Fruit fly (Drosophila melanogaster) whole organism, embryonic: ENCODE data around the gene CG17154.

Experiments
- ATbp ChIP-seq: fragments of 200-800 bp; sonication (Bioruptor generic); optimal IDR thresholded peaks from 2 replicates; lab custom pipeline; 2017; ENCODE audit warnings: missing biosample characterization, mild to moderate bottlenecking, missing genetic modification characterization, missing genetic modification reagents
- B-H2 ChIP-seq: fragments of 200-800 bp; sonication (Bioruptor generic); optimal IDR thresholded peaks from 2 replicates; lab custom pipeline; 2018; ENCODE audit warnings: missing biosample characterization, mild to moderate bottlenecking, missing genetic modification characterization
- CG11560 ChIP-seq: fragments of 200-800 bp; sonication (Bioruptor generic); IDR thresholded peaks from 3 replicates; pipeline ENCODE4 v1.3.6; 2022; ENCODE audit warnings: missing biosample characterization, missing genetic modification characterization
- CG11723 ChIP-seq: fragments of 200-800 bp; sonication (Bioruptor generic); optimal IDR thresholded peaks from 2 replicates; lab custom pipeline; 2017; ENCODE audit warnings: missing biosample characterization, mild to moderate bottlenecking, missing genetic modification characterization
- CG12155 ChIP-seq: fragments of 200-800 bp; sonication (Bioruptor generic); optimal IDR thresholded peaks from 3 replicates; lab custom pipeline; 2016; ENCODE audit warnings: missing biosample characterization, missing genetic modification characterization
- CG12219 ChIP-seq: fragments of 200-800 bp; sonication (Bioruptor generic); optimal IDR thresholded peaks from 3 replicates; lab custom pipeline; 2018; ENCODE audit warnings: missing biosample characterization, mild to moderate bottlenecking, missing genetic modification characterization
- CG14860 ChIP-seq: fragments of 200-800 bp; sonication (Bioruptor generic); IDR thresholded peaks from 3 replicates; pipeline ENCODE4 v1.3.6; 2022; ENCODE audit warnings: missing biosample characterization, missing genetic modification characterization; ENCODE audit not compliant: partially characterized antibody
- CG15601 ChIP-seq: fragments of 200-800 bp; sonication (Bioruptor generic); optimal IDR thresholded peaks from 3 replicates; lab custom pipeline; 2019; ENCODE audit warnings: missing biosample characterization, mild to moderate bottlenecking, missing genetic modification characterization, moderate library complexity
- CG1647 ChIP-seq: fragments of 200-800 bp; sonication (Bioruptor generic); optimal IDR thresholded peaks from 3 replicates; lab custom pipeline; 2016; ENCODE audit warnings: missing biosample characterization, missing genetic modification characterization
- CG16863 ChIP-seq: fragments of 200-800 bp; sonication (Bioruptor generic); optimal IDR thresholded peaks from 3 replicates; lab custom pipeline; 2016; ENCODE audit warnings: missing biosample characterization, missing genetic modification characterization
- CG17328 ChIP-seq: fragments of 200-800 bp; sonication (Bioruptor generic); IDR thresholded peaks from 2 replicates; pipeline ENCODE4 v1.3.6; 2022; ENCODE audit warnings: missing biosample characterization, missing genetic modification characterization
- CG17802 ChIP-seq: fragments of 200-800 bp; sonication (Bioruptor generic); optimal IDR thresholded peaks from 2 replicates; lab custom pipeline; 2018; ENCODE audit warnings: missing biosample characterization, mild to moderate bottlenecking, missing genetic modification characterization, moderate library complexity
- CG18011 ChIP-seq: fragments of 200-800 bp; sonication (Bioruptor generic); optimal IDR thresholded peaks from 2 replicates; lab custom pipeline; 2017; ENCODE audit warnings: missing biosample characterization, missing genetic modification characterization, mild to moderate bottlenecking, moderate library complexity, missing genotype
- CG1832 ChIP-seq: fragments of 200-800 bp; sonication (Bioruptor generic); optimal IDR thresholded peaks from 2 replicates; lab custom pipeline; 2017; ENCODE audit warnings: missing biosample characterization, mild to moderate bottlenecking, missing genetic modification characterization, inconsistent platforms
- CG18764 ChIP-seq: fragments of 200-800 bp; sonication (Bioruptor generic); optimal IDR thresholded peaks from 3 replicates; lab custom pipeline; 2016; ENCODE audit warnings: missing biosample characterization, missing genetic modification characterization
- CG2875 ChIP-seq: fragments of 200-800 bp; sonication (Bioruptor generic); optimal IDR thresholded peaks from 2 replicates; lab custom pipeline; 2017; ENCODE audit warnings: missing biosample characterization, mild to moderate bottlenecking, missing genetic modification characterization, missing genetic modification reagents
- CG3163 ChIP-seq: fragments of 200-800 bp; sonication (Bioruptor generic); optimal IDR thresholded peaks from 3 replicates; lab custom pipeline; 2016; ENCODE audit warnings: missing biosample characterization, missing genetic modification characterization
- CG3281 ChIP-seq: fragments of 200-800 bp; sonication (Bioruptor generic); optimal IDR thresholded peaks from 3 replicates; lab custom pipeline; 2017; ENCODE audit warnings: missing biosample characterization, mild to moderate bottlenecking, missing genetic modification characterization
- CG3838 ChIP-seq: fragments of 200-800 bp; sonication (Bioruptor generic); optimal IDR thresholded peaks from 3 replicates; lab custom pipeline; 2016; ENCODE audit warnings: missing biosample characterization, missing genetic modification characterization
- CG5180 ChIP-seq: fragments of 200-800 bp; sonication (Bioruptor generic); optimal IDR thresholded peaks from 3 replicates; lab custom pipeline; 2017; ENCODE audit warnings: missing biosample characterization, missing genetic modification characterization, mild to moderate bottlenecking, moderate library complexity, missing genetic modification reagents
- CG6791 ChIP-seq: fragments of 200-800 bp; sonication (Bioruptor generic); IDR thresholded peaks from 3 replicates; pipeline ENCODE4 v1.3.6; 2022; ENCODE audit warnings: missing biosample characterization, missing genetic modification characterization; ENCODE audit not compliant: partially characterized antibody
- CG7271 ChIP-seq: fragments of 200-800 bp; sonication (Bioruptor generic); optimal IDR thresholded peaks from 2 replicates; lab custom pipeline; 2018; ENCODE audit warnings: missing biosample characterization, mild to moderate bottlenecking, missing genetic modification characterization, moderate library complexity
- CG8478 ChIP-seq: fragments of >200 bp; optimal IDR thresholded peaks from 2 replicates; lab custom pipeline; 2018
- CG9609 ChIP-seq: fragments of 200-800 bp; sonication (Bioruptor generic); optimal IDR thresholded peaks from 3 replicates; lab custom pipeline; 2016; ENCODE audit warnings: missing biosample characterization, missing genetic modification characterization
- CTCF ChIP-seq: fragments of 200-800 bp; sonication (Bioruptor generic); optimal IDR thresholded peaks from 2 replicates; lab custom pipeline; 2017; ENCODE audit warnings: missing biosample characterization, mild to moderate bottlenecking, missing genetic modification characterization, moderate library complexity
- CoRest ChIP-seq: fragments of 200-800 bp; sonication (Bioruptor generic); optimal IDR thresholded peaks from 3 replicates; lab custom pipeline; 2018; ENCODE audit warnings: missing biosample characterization, mild to moderate bottlenecking, missing genetic modification characterization, moderate library complexity
- D19B ChIP-seq: fragments of 200-800 bp; sonication (Bioruptor generic); optimal IDR thresholded peaks from 2 replicates; lab custom pipeline; 2017; ENCODE audit warnings: missing biosample characterization, mild to moderate bottlenecking, missing genetic modification characterization
- Dip2 ChIP-seq: fragments of 200-800 bp; sonication (Bioruptor generic); IDR thresholded peaks from 2 replicates; pipeline ENCODE4 v1.3.6; 2022; ENCODE audit warnings: missing biosample characterization, missing genetic modification characterization
- Eip74EF ChIP-seq, 2 experiments: fragments of 200-800 bp in 1 of 2; fragments of >200 bp in 1 of 2; sonication (Bioruptor generic) in 1 of 2; optimal IDR thresholded peaks; 2 replicates each; lab custom pipeline; 2017 to 2019; ENCODE audit warnings: missing biosample characterization in 2 of 2, missing genetic modification characterization in 2 of 2, mild to moderate bottlenecking in 1 of 2, moderate library complexity in 1 of 2
- Gug ChIP-seq: fragments of 200-800 bp; sonication (Bioruptor generic); IDR thresholded peaks from 4 replicates; pipeline ENCODE4 v1.3.6; 2022; ENCODE audit warnings: missing biosample characterization, missing genetic modification characterization
- HHEX ChIP-seq: fragments of 200-800 bp; sonication (Bioruptor generic); optimal IDR thresholded peaks from 3 replicates; lab custom pipeline; 2017; ENCODE audit warnings: missing biosample characterization, mild to moderate bottlenecking, missing genetic modification characterization, missing genetic modification reagents
- Hr51 ChIP-seq, 2 experiments: fragments of 200-800 bp; sonication (Bioruptor generic); optimal IDR thresholded peaks; 2 replicates in 1 of 2; 3 replicates in 1 of 2; lab custom pipeline; 2016 to 2018; ENCODE audit warnings: missing biosample characterization in 2 of 2, missing genetic modification characterization in 2 of 2, mild to moderate bottlenecking in 1 of 2, moderate library complexity in 1 of 2
- Hsf ChIP-seq: fragments of 200-800 bp; sonication (Bioruptor generic); optimal IDR thresholded peaks from 3 replicates; lab custom pipeline; 2016; ENCODE audit warnings: missing biosample characterization, missing genetic modification characterization
- MESR4 ChIP-seq: fragments of 200-800 bp; sonication (Bioruptor generic); optimal IDR thresholded peaks from 2 replicates; lab custom pipeline; 2018; ENCODE audit warnings: missing biosample characterization, mild to moderate bottlenecking, missing genetic modification characterization, moderate library complexity
- Meics ChIP-seq: fragments of 200-800 bp; sonication (Bioruptor generic); optimal IDR thresholded peaks from 2 replicates; lab custom pipeline; 2017; ENCODE audit warnings: missing biosample characterization, mild to moderate bottlenecking, missing genetic modification characterization
- NK7.1 ChIP-seq: fragments of 200-800 bp; sonication (Bioruptor generic); optimal IDR thresholded peaks from 3 replicates; lab custom pipeline; 2016; ENCODE audit warnings: missing biosample characterization, missing genetic modification characterization
- cg ChIP-seq: fragments of 200-800 bp; sonication (Bioruptor generic); optimal IDR thresholded peaks from 3 replicates; lab custom pipeline; 2019; ENCODE audit warnings: missing biosample characterization, mild to moderate bottlenecking, missing genetic modification characterization, moderate library complexity
- chn ChIP-seq: fragments of 200-800 bp; sonication (Bioruptor generic); optimal IDR thresholded peaks from 2 replicates; lab custom pipeline; 2016; ENCODE audit warnings: missing biosample characterization, missing genetic modification characterization
- corto ChIP-seq: fragments of 200-800 bp; sonication (Bioruptor generic); optimal IDR thresholded peaks from 2 replicates; lab custom pipeline; 2016; ENCODE audit warnings: missing biosample characterization, mild to moderate bottlenecking, missing genetic modification characterization, moderate library complexity
- her ChIP-seq: fragments of 200-800 bp; sonication (Bioruptor generic); optimal IDR thresholded peaks from 2 replicates; lab custom pipeline; 2016; ENCODE audit warnings: missing biosample characterization, missing genetic modification characterization
- ken ChIP-seq: fragments of 200-800 bp; sonication (Bioruptor generic); IDR thresholded peaks from 3 replicates; pipeline ENCODE4 v1.3.6; 2022; ENCODE audit warnings: missing biosample characterization, missing genetic modification characterization
- klu ChIP-seq: fragments of 200-800 bp; sonication (Bioruptor generic); IDR thresholded peaks from 2 replicates; pipeline ENCODE4 v1.3.6; 2022; ENCODE audit warnings: missing biosample characterization, missing genetic modification characterization
- lola ChIP-seq, 3 experiments: fragments of >200 bp in 2 of 3; fragments of 200-800 bp in 1 of 3; sonication (Bioruptor generic) in 1 of 3; optimal IDR thresholded peaks; 2 replicates each; lab custom pipeline; 2017 to 2019; ENCODE audit warnings: missing biosample characterization in 3 of 3, missing genetic modification characterization in 3 of 3, mild to moderate bottlenecking in 1 of 3, moderate library complexity in 1 of 3
- nerfin-2 ChIP-seq: fragments of 200-800 bp; sonication (Bioruptor generic); IDR thresholded peaks from 2 replicates; pipeline ENCODE4 v1.3.6; 2022; ENCODE audit warnings: missing biosample characterization, missing genetic modification characterization; ENCODE audit not compliant: partially characterized antibody
- nmo ChIP-seq: fragments of 200-800 bp; sonication (Bioruptor generic); optimal IDR thresholded peaks from 2 replicates; lab custom pipeline; 2018; ENCODE audit warnings: missing biosample characterization, mild to moderate bottlenecking, missing genetic modification characterization, moderate library complexity
- pita ChIP-seq: fragments of 200-800 bp; sonication (Bioruptor generic); optimal IDR thresholded peaks from 2 replicates; lab custom pipeline; 2017; ENCODE audit warnings: missing biosample characterization, mild to moderate bottlenecking, missing genetic modification characterization
- ranshi ChIP-seq: fragments of 200-800 bp; sonication (Bioruptor generic); IDR thresholded peaks from 2 replicates; pipeline ENCODE4 v1.3.6; 2022; ENCODE audit warnings: missing biosample characterization, missing genetic modification characterization
- sens-2 ChIP-seq: fragments of 200-800 bp; sonication (Bioruptor generic); IDR thresholded peaks from 2 replicates; pipeline ENCODE4 v1.3.6; 2022; ENCODE audit warnings: missing biosample characterization, missing genetic modification characterization
- ttk ChIP-seq: fragments of 200-800 bp; sonication (Bioruptor generic); IDR thresholded peaks from 2 replicates; pipeline ENCODE4 v2.1.2; 2022; ENCODE audit warnings: missing biosample characterization, missing genetic modification characterization

CG17154 gene

DNA sequence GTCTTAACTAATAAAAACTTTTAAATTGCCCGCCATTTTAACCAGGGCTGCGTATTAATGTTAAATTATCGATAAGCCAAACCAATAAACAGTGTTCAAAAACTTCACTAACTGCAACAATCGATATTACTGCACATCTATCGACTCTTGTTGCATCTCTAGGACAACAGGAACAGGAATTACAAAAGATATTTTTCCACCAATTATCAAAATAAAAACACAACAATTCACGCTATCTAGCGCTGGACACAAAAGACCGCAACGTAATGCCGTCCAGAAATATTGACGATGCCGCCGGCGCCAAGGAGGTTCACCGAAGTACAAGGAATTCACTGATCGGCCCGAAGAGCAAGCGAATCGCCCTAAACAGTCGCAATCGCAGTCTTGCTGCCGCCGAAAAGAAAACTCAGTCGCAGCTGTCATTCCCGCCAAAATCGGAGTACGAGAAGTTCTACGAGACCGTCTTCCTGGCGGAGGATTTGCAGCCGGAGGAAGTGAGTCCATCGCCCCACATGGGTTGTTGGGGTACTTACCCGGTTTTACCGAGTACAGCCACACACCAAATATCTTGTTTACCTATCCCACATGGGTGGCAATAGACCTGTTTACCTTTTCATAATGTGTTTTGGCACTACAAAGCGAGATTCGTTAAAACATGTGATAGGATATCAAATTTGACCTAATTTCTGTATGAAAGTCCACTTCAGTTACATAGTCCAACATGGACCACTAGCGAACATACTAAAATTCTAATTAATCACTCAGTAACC, 27.7 kb downstream of the CG17154 start, which contains the start of gene vers (continued):
- TF ChIP-seq CG5180 (GFP tag; lab: Kevin White, UChicago) = no peak
- no peak for TF ChIP-seq CG11723 (GFP tag; lab: Kevin White, UChicago)
- TF ChIP-seq Hr51 (GFP tag; optimal IDR thresholded peaks at IDR 0.05; lab: Kevin White, UChicago) = no peak
- no peak for TF ChIP-seq Meics
- TF ChIP-seq CG8478 (lab: Kevin White, UChicago) = no peak
- no peak for TF ChIP-seq CG15601 (tag; lab: Kevin White, UChicago)
- TF ChIP-seq MESR4 = peak; percentile 67
- no peak for TF ChIP-seq NK7.1
- TF ChIP-seq CG12155 (GFP tag; lab: Kevin White, UChicago) = no peak
- TF ChIP-seq B-H2 (GFP tag; lab: Kevin White, UChicago) = peak; percentile 43
- TF ChIP-seq CG17802 (tag; lab: Kevin White, UChicago) = no peak
- TF ChIP-seq CG11560 (tag; lab: Robert Waterston, UW) = no peak
- no peak for TF ChIP-seq CG7271 (tag; lab: Kevin White, UChicago)
- TF ChIP-seq pita (GFP tag; lab: Kevin White, UChicago) = no peak
- no peak for TF ChIP-seq CG3163
- TF ChIP-seq Hsf (GFP tag; lab: Kevin White, UChicago) = no peak
- TF ChIP-seq Gug (GFP tag; lab: Robert Waterston, UW) = no peak
- TF ChIP-seq CG1832 (GFP tag; lab: Kevin White, UChicago) = no peak
- TF ChIP-seq corto (GFP tag; lab: Kevin White, UChicago) = no peak
- TF ChIP-seq CG1647 (GFP tag; lab: Kevin White, UChicago) = no peak
- TF ChIP-seq CG18011 = no peak
- no peak for TF ChIP-seq Eip74EF (GFP tag; optimal IDR thresholded peaks at IDR 0.05; lab: Kevin White, UChicago)
- TF ChIP-seq ken (GFP tag; lab: Robert Waterston, UW) = no peak
- TF ChIP-seq klu = no peak
- peak; percentile 86 for TF ChIP-seq CG14860
- peak; percentile 94 for TF ChIP-seq CG6791 (GFP tag; lab: Robert Waterston, UW)
- no peak for TF ChIP-seq lola (GFP tag; optimal IDR thresholded peaks at IDR 0.05; lab: Kevin White, UChicago)
- TF ChIP-seq ranshi (GFP tag; lab: Robert Waterston, UW) = 0 out of 2 replicates have a peak, but pooled peaks have one; percentile 17
- no peak for TF ChIP-seq chn (GFP tag; lab: Kevin White, UChicago)
- TF ChIP-seq CG16863 = no peak
- no peak for TF ChIP-seq CG18764 (GFP tag; lab: Kevin White, UChicago)
- no peak for TF ChIP-seq CG12219
- no peak for TF ChIP-seq D19B (GFP tag; lab: Kevin White, UChicago)
- TF ChIP-seq CG9609 (GFP tag; lab: Kevin White, UChicago) = no peak
- no peak for TF ChIP-seq Dip2 (GFP tag; lab: Robert Waterston, UW)
- no peak for TF ChIP-seq sens-2 (GFP tag; lab: Robert Waterston, UW)
- TF ChIP-seq CoRest = peak; percentile 14
- peak; percentile 0 for TF ChIP-seq her (GFP tag; lab: Kevin White, UChicago)
- TF ChIP-seq CG3838 = no peak
- TF ChIP-seq CG3281 (GFP tag; lab: Kevin White, UChicago) = no peak
- TF ChIP-seq nerfin-2 (GFP tag; lab: Robert Waterston, UW) = peak; percentile 83
- no peak for TF ChIP-seq ttk (GFP tag; lab: Robert Waterston, UW)
- TF ChIP-seq cg (GFP tag; lab: Kevin White, UChicago) = no peak
- TF ChIP-seq ATbp (GFP tag; lab: Kevin White, UChicago) = no peak
- peak; percentile 41 for TF ChIP-seq nmo (GFP tag; lab: Kevin White, UChicago)
- TF ChIP-seq HHEX (GFP tag; lab: Kevin White, UChicago) = no peak
- no peak for TF ChIP-seq CG17328 (GFP tag; lab: Robert Waterston, UW)
- no peak for TF ChIP-seq CG2875 (GFP tag; lab: Kevin White, UChicago)
- TF ChIP-seq CTCF (GFP tag; lab: Kevin White, UChicago) = no peak
